Fruit fly (Drosophila melanogaster) whole organism: ENCODE data around the gene Hgsnat.

Experiments
- CG8478 ChIP-seq: fragments of >200 bp; optimal IDR thresholded peaks from 2 replicates; lab custom pipeline; 2018; ENCODE audit warnings: inconsistent platforms
- Dll ChIP-seq: fragments of >200 bp; optimal IDR thresholded peaks from 2 replicates; lab custom pipeline; 2017
- EcR ChIP-seq, 2 experiments: fragments of >200 bp; optimal IDR thresholded peaks; 2 replicates each; lab custom pipeline; 2017; ENCODE audit warnings: missing biosample characterization in 2 of 2, missing genetic modification characterization in 2 of 2, missing genetic modification reagents in 2 of 2
- pan ChIP-seq: fragments of >200 bp; optimal IDR thresholded peaks from 2 replicates; lab custom pipeline; 2017
- psq ChIP-seq: fragments of >200 bp; optimal IDR thresholded peaks from 2 replicates; lab custom pipeline; 2017
- usp ChIP-seq: fragments of >200 bp; optimal IDR thresholded peaks from 2 replicates; lab custom pipeline; 2017; ENCODE audit warnings: missing biosample characterization, missing genetic modification characterization, mixed read lengths

Hgsnat gene

DNA sequence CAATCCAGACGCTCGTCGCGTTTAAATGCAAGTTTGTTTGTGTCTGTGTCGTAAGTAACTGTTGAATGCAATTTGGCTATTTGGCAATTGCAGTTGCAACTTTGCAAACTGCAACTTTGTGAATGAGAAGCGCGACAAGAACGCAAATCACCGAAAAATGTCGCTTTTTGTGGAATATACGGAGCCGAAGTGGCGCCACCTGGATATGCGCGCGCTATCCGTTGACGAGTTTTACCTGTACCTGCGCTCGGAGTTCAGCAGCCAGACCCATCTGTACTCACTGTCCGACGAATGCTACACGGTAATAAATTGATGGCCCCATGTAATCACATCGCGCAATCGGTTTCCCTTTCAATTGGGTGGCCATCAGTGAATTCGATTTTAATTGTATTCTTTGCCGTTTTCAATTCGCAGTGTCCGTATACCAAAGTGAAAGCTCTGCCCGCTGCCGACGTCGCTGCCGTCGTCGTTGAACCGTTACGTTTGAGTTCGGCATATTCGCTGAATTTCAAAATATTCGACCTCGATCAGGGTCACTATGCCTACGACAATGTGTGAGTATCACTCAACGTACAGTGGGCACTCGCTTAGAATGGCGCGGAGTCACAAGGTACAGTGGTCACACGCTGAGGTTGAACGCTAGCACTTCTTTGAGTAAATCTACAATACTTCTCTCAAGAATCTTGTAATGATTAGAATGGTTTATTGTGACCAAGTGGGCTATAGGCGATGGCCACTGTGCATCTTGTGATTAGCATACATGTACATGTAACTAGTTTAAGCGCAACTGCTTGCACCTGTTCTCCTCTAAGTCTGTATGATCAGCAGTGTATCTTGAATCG is 731 bp downstream of the Hgsnat start:
- TF ChIP-seq usp (GFP tag; lab: Kevin White, UChicago) (no peak), pan (no peak), psq (no peak), Dll (no peak), CG8478 (lab: Kevin White, UChicago) (no peak), EcR (GFP tag; optimal IDR thresholded peaks at IDR 0.05; lab: Kevin White, UChicago) (no peak)

DNA sequence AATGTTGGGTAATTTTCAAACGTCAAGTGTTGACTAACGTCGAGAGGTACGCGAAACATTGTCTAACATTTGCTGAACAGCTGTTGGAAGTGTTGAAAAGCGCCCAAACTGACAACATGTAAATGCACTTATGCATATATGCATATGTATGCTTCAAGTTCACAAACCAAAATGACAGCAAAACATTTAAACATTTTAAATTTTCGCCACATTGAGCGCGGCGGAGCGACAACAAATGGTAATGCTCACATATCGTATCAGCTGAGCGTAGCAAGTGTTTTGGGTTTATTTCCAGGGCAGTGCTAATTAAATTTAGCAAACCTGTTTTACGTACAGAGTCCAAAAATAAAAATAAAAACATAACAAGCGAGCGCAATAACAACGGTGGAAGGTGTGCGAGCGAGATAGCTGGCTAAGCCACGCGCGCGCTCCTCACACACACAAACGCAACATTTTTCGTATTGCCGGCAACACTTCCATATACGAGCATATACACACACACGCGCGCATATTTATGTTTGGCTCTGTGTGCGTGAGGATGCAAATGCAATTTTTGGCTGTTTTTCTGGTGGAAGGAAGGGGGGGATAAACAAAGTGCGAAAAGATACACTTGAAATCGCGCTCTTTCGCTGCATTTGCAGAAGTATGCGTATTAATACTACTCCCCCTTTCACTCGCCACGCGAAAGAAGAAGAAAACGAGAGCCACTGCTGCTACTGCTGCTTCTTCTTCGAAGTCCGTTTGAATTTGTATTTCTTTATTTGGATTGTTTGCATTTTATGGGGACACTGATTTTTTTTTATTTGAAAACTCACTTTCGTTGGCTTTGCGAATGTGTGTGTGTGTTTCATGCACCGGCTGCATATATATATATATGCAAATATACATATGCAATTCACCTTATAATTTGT is 11.8 kb downstream of the Hgsnat start:
- no peak for TF ChIP-seq pan
- TF ChIP-seq CG8478 (lab: Kevin White, UChicago): peak; percentile 53

DNA sequence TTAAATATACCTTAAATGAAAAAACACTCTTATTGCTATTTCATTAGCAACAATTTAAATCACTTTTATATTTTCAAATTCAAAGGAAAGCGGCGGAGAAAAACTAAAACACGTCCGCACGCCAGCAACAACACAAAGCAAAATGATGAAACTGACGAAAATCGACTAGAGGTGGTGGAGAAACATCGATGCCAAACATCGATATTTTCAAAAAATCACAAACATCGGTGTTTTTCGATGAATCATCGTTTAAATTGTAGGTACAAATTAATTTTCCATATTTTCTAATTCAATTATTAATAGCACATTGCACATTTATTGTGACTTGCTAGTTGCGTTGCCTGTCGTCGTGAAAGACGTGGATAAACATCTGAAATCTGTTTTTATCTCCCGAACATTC is 12.5 kb downstream of the Hgsnat start:
- TF ChIP-seq Dll (no peak), psq (no peak), EcR (GFP tag; optimal IDR thresholded peaks at IDR 0.05; lab: Kevin White, UChicago) (no peak), CG8478 (lab: Kevin White, UChicago) (no peak), pan (no peak), usp (GFP tag; lab: Kevin White, UChicago) (no peak)

DNA sequence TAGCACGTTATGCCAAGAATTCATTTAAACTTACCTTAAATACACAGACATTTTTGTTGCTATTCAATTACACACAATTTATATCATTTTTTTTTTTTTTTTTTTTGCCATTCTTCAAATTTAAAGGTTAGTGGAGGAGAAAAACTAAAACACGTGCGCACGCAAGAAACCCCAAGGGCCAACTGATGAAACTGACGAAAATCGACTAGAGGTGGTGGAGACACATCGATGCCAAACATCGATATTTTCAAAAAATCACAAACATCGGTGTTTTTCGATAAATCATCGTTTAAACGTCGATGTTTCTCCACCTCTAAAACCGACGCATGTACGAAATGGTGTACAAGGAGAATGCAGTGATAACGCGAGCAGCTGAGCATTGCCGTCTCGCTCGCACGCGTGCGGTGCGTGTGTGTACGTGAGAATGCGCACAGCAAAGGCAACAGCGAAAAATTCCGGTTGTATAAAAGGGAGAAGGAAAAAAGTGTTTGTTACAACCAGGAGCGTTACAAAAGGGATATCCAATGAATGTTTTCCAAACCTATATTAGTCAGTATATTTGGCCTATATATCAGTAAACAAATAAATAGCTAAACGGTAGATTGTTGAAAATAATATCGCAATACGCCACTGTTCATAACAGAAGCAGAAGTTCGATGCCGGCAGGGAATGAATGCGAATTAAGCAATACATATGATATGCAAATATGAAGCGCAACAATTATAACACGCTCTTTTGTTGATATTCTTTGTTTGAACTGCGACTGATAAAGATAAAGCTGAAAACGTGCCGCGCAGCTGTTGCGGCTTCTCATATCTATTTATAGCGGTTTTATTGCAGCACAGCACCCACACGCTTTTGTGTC is 17.7 kb downstream of the Hgsnat start:
- TF ChIP-seq EcR (GFP tag; optimal IDR thresholded peaks at IDR 0.05; lab: Kevin White, UChicago) (no peak), Dll (no peak), usp (GFP tag; lab: Kevin White, UChicago) (no peak), CG8478 (lab: Kevin White, UChicago) (no peak), pan (no peak), psq (peak; percentile 64)

DNA sequence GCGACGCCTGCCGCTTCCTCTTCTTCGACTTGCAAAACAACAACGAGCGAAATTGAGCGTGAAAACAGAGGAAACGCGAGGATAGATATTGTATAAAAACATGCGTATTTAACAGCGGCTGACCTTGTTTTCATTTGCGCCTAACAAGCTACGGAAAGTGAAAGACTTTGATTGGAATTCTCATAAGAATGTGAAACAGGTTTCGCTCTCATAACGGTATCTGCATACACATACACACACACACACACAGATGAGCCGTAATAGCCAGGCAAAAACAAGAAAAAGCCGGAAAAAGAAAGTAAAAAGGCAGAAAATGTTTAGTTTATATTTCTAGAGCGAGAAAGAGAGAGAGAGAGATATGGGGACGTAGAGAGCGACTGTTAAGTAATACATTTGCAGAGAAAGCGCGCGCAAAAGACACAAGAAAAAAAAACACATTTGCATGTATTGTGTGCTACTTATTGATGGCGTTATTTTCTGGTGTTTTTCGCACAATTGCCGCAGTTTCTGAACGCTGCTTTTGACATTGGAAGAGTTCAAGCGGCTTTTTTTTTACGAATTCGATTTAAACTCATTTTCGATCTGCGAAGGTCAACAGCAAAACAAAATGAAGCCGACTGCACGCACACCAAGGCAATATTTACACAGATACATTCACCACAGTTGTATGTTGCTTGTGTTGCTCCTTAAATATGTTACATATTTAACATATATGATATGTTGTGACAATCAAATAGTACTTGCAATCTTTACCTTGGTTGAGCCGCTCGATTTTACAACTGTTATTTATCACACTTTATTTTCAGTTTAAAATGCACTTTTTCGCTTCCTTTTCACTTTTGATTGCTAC is 18.9 kb downstream of the Hgsnat start:
- no peak for TF ChIP-seq CG8478 (lab: Kevin White, UChicago)
- no peak for TF ChIP-seq psq
- no peak for TF ChIP-seq usp (GFP tag; lab: Kevin White, UChicago)
- no peak for TF ChIP-seq EcR (GFP tag; optimal IDR thresholded peaks at IDR 0.05; lab: Kevin White, UChicago)
- no peak for TF ChIP-seq Dll
- no peak for TF ChIP-seq pan

DNA sequence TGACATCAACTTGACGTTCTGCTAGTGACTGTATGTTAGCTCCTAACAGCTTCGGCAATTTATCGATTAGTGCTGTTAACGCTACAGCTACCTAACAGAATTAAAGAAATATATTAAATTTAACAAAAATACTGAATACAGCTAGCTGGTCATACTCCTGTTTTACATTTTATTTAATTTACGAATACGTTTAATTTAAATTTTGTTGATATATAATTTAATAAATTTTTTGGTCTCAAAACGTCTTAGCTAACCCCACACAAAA is 19.5 kb downstream of the Hgsnat start, which contains the start of gene CG44774:
CG44774 (minus strand) TSS at position 34 of the 265 bp plus-strand sequence.
- TF ChIP-seq usp (GFP tag; lab: Kevin White, UChicago) (no peak), Dll (no peak), pan (no peak), CG8478 (lab: Kevin White, UChicago) (no peak), EcR (GFP tag; optimal IDR thresholded peaks at IDR 0.05; lab: Kevin White, UChicago) (no peak), psq (no peak)

DNA sequence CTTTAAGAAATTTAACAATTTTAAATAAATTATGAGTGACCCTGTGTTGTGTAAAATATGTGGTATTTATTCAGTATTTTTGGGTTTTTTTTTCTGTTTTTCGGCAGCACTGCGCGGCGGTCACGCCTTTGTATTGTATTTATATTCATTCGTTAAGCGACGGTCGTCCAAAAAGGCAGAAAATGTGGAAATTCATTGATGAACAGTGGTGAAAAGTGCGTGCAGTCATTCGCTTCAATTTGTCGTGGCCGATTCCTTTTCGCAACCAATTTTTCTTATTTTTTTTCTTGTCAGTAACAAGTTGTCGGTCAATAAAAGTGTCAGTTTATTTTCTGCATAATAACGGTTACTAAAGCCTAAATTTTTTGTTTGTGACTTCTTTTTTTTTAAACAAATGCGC is 20.5 kb downstream of the Hgsnat start, which contains the start of gene Ptp4E:
Ptp4E (plus strand) TSS at position 143 of the 400 bp plus-strand sequence.
- TF ChIP-seq usp (GFP tag; lab: Kevin White, UChicago): no peak
- TF ChIP-seq EcR (GFP tag; optimal IDR thresholded peaks at IDR 0.05; lab: Kevin White, UChicago): no peak
- no peak for TF ChIP-seq pan
- no peak for TF ChIP-seq CG8478 (lab: Kevin White, UChicago)
- TF ChIP-seq Dll: no peak
- TF ChIP-seq psq: no peak

DNA sequence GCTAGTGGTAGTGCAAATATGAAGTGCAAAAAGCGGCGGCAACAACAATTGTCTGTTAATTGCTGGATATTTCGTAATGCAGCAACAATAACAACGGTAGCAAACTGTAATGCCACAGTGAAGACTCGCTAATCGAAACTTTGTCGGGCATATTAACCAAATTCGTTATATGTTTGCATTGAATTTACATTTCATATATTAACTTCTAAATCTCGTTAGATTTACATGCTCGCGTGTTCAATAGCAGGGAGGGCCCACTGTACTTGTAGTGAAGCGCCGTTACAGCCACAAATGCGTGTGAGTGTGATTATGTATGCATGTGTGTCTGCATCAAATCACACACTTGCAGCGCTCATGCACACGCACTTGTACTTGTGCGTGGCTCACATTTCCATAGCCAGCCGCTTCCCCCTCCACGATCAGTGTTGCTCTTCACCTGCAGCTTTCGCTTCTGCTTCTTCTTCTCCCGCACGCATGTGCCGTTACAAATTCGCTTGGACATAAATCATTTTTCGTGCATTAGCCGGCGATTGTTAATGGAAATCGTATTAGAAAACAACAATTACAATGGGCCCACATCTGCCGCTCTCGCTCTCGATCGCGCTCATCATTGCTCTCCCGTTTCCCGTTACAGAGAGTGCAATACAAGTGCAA is 21.4 kb downstream of the Hgsnat start:
- TF ChIP-seq CG8478 (lab: Kevin White, UChicago) (no peak), Dll (no peak), psq (no peak), pan (no peak), usp (GFP tag; lab: Kevin White, UChicago) (no peak), EcR (GFP tag; optimal IDR thresholded peaks at IDR 0.05; lab: Kevin White, UChicago) (no peak)

DNA sequence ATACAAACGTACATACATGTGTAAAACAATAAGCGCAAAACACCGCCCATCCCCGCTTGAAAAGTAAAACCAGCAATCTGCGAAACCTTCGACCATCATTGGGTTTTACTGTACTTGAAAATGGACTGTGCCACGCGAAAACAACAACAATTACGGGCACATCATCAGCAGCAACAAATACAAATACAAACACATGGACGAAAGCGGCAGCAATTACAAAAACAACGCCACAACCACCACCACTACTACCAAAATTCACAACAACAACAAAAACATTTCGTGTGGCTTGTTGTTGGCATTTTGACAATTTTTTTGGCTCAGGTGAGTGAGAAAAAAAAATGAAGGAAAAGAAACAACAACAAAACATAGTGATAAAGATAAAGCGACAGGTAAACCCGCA is 22.0 kb downstream of the Hgsnat start:
- TF ChIP-seq usp (GFP tag; lab: Kevin White, UChicago): no peak
- TF ChIP-seq CG8478 (lab: Kevin White, UChicago): no peak
- TF ChIP-seq EcR (GFP tag; optimal IDR thresholded peaks at IDR 0.05; lab: Kevin White, UChicago): no peak
- no peak for TF ChIP-seq psq
- TF ChIP-seq pan: no peak
- no peak for TF ChIP-seq Dll

DNA sequence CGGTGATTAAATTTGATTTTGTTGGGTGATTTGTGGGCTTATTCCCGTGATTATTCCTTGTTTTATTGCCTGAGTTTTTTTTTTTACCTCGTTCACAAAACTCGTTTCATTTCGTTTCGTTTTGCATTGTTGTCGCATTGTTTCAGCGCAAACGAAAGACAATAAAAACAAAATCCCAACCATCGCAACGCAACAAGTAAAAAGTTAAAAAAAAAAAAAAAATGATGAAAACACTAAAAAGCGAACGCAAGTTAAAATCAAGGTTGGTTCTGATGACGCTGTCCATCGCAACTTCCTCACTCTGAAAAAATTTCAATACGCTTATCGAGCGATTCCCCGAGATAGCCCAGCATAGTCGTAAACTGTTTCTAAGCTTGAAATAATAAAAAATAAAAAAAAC is 23.0 kb downstream of the Hgsnat start:
- TF ChIP-seq psq (no peak), EcR (GFP tag; optimal IDR thresholded peaks at IDR 0.05; lab: Kevin White, UChicago) (no peak), CG8478 (lab: Kevin White, UChicago) (no peak), pan (no peak), usp (GFP tag; lab: Kevin White, UChicago) (no peak), Dll (no peak)
